Fruit fly (Drosophila melanogaster): Measurements from ENCODE around the gene Smyd3.

Gene Smyd3

DNA sequence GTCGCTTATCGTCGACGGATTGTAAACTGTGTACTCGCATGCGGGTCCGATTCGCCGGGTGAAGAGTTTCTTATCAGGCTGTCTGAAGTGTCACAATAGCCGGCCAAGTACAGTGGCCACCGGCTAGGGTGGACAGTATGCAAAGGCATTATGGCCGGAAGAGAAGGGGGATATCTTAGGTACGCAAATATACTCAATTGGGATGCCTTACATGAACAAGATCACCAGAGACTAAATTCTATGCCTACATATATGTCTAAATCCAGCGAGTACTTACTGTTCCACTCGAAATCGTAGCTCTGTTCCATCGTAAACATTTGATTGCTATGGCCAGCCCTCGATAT is 15.0 kb downstream of the Smyd3 start (continued):
- no peak for TF ChIP-seq chinmo (GFP tag; IDR thresholded peaks at IDR 0.05; ENCODE audit: partially characterized antibody)
- TF ChIP-seq CG6272 (GFP tag; IDR thresholded peaks at IDR 0.05), result peak; percentile 94
- TF ChIP-seq amos (GFP tag; IDR thresholded peaks at IDR 0.05; ENCODE audit: partially characterized antibody), result no peak
- TF ChIP-seq eve (GFP tag; optimal IDR thresholded peaks at IDR 0.05), result no peak
- TF ChIP-seq CG14050 (GFP tag; IDR thresholded peaks at IDR 0.05), result peak; percentile 88
- no peak for TF ChIP-seq CG30020 (tag; optimal IDR thresholded peaks at IDR 0.05)
- TF ChIP-seq aop (GFP tag; IDR thresholded peaks at IDR 0.05), result peak; percentile 60; the same call in 1 of the 2 replicates
- TF ChIP-seq CG1603 (tag; optimal IDR thresholded peaks at IDR 0.05), result peak; percentile 94
- TF ChIP-seq CG15601 (tag; optimal IDR thresholded peaks at IDR 0.05), result peak; percentile 25
- peak; percentile 83 for TF ChIP-seq CG1233 (GFP tag; optimal IDR thresholded peaks at IDR 0.05)
- peak; percentile 80 for TF ChIP-seq ATbp (GFP tag; optimal IDR thresholded peaks at IDR 0.05)
- peak; percentile 92 for TF ChIP-seq Xbp1 (GFP tag; optimal IDR thresholded peaks at IDR 0.05)
- peak; percentile 86 for TF ChIP-seq Camta (GFP tag; optimal IDR thresholded peaks at IDR 0.05)
- TF ChIP-seq tin (GFP tag; optimal IDR thresholded peaks at IDR 0.05), result peak; percentile 90
- TF ChIP-seq CG5180 (GFP tag; optimal IDR thresholded peaks at IDR 0.05), result peak; percentile 73
- peak; percentile 82 for TF ChIP-seq Abd-B (GFP tag; optimal IDR thresholded peaks at IDR 0.05)
- TF ChIP-seq GATAe (GFP tag; conservative IDR thresholded peaks at IDR 0.05), result peak; percentile 98
- no peak for TF ChIP-seq BEAF-32 (GFP tag; optimal IDR thresholded peaks at IDR 0.05)
- TF ChIP-seq emc (GFP tag; optimal IDR thresholded peaks at IDR 0.05), result peak; percentile 92
- peak; percentile 73 for TF ChIP-seq CG10147 (GFP tag; optimal IDR thresholded peaks at IDR 0.05)
- peak; percentile 95 for TF ChIP-seq CG11247 (GFP tag; IDR thresholded peaks at IDR 0.05)
- TF ChIP-seq Lpt (GFP tag; optimal IDR thresholded peaks at IDR 0.05), result no peak
- TF ChIP-seq Gsc (GFP tag; IDR thresholded peaks at IDR 0.05), result peak; percentile 85
- TF ChIP-seq scrt (GFP tag; optimal IDR thresholded peaks at IDR 0.05), result peak; percentile 87
- peak; percentile 85 for TF ChIP-seq CG1024 (GFP tag; IDR thresholded peaks at IDR 0.05)
- TF ChIP-seq ERR (GFP tag; optimal IDR thresholded peaks at IDR 0.05), result peak; percentile 93
- no peak for TF ChIP-seq pros (GFP tag; optimal IDR thresholded peaks at IDR 0.05)
- no peak for TF ChIP-seq CG17568 (GFP tag; optimal IDR thresholded peaks at IDR 0.05)
- TF ChIP-seq Bteb2 (GFP tag; optimal IDR thresholded peaks at IDR 0.05), result peak; percentile 76
- TF ChIP-seq sisA (GFP tag; IDR thresholded peaks at IDR 0.05), result peak; percentile 95
- peak; percentile 73 for TF ChIP-seq CG12299 (tag; optimal IDR thresholded peaks at IDR 0.05)
- TF ChIP-seq sr (GFP tag; IDR thresholded peaks at IDR 0.05), result peak; percentile 86
- TF ChIP-seq tgo (GFP tag; IDR thresholded peaks at IDR 0.05), result peak; percentile 94
- peak; percentile 75 for TF ChIP-seq sim (GFP tag; IDR thresholded peaks at IDR 0.05)
- peak; percentile 81 for TF ChIP-seq Max (GFP tag; optimal IDR thresholded peaks at IDR 0.05)
- TF ChIP-seq chn (GFP tag; optimal IDR thresholded peaks at IDR 0.05), result peak; percentile 79
- TF ChIP-seq otp (GFP tag; IDR thresholded peaks at IDR 0.05), result peak; percentile 94
- peak; percentile 94 for TF ChIP-seq lbe (GFP tag; optimal IDR thresholded peaks at IDR 0.05)
- no peak for TF ChIP-seq Jarid2 (GFP tag; optimal IDR thresholded peaks at IDR 0.05)
- TF ChIP-seq CTCF (GFP tag; optimal IDR thresholded peaks at IDR 0.05), result peak; percentile 45
- TF ChIP-seq cad (GFP tag; optimal IDR thresholded peaks at IDR 0.05), result no peak
- no peak for TF ChIP-seq cg (GFP tag; optimal IDR thresholded peaks at IDR 0.05)
- TF ChIP-seq ems (GFP tag; optimal IDR thresholded peaks at IDR 0.05), result peak; percentile 83
- TF ChIP-seq CG9817 (tag; optimal IDR thresholded peaks at IDR 0.05), result peak; percentile 84
- peak; percentile 47 for TF ChIP-seq YL-1 (GFP tag; optimal IDR thresholded peaks at IDR 0.05)
- TF ChIP-seq CG32532 (GFP tag; IDR thresholded peaks at IDR 0.05), result peak; percentile 97
- no peak for TF ChIP-seq Dfd (GFP tag; optimal IDR thresholded peaks at IDR 0.05)
- TF ChIP-seq CG3995 (GFP tag; optimal IDR thresholded peaks at IDR 0.05), result peak; percentile 75
- TF ChIP-seq ken (GFP tag; IDR thresholded peaks at IDR 0.05), result peak; percentile 91
- TF ChIP-seq Aef1 (GFP tag; IDR thresholded peaks at IDR 0.05), result peak; percentile 95
- peak; percentile 65 for TF ChIP-seq Vsx1 (GFP tag; optimal IDR thresholded peaks at IDR 0.05)
- TF ChIP-seq unc-4 (GFP tag; IDR thresholded peaks at IDR 0.05; ENCODE audit: partially characterized antibody), result no peak
